Worm (Caenorhabditis elegans): ENCODE results near the gene Y43F8B.29.

Gene Y43F8B.29

ce11 chrV:19477852-19478251, 13.6 kb upstream of the Y43F8B.29 start, which contains the start of gene Y43F8B.9:
Gene Y43F8B.9, plus strand, starts transcription at chrV:19478152.
- TF ChIP-seq him-1 (tag; optimal IDR thresholded peaks at IDR 0.05), result no peak
- no peak for TF ChIP-seq W03F9.2 (tag; optimal IDR thresholded peaks at IDR 0.05)
- no peak for TF ChIP-seq dao-5 (tag; optimal IDR thresholded peaks at IDR 0.05)

ce11 chrV:19482535-19482934, 8.9 kb upstream of the Y43F8B.29 start, which contains the start of gene Y43F8B.22:
Gene Y43F8B.22, plus strand, starts transcription at chrV:19482835.
- TF ChIP-seq him-1 (tag; optimal IDR thresholded peaks at IDR 0.05) (no peak), dao-5 (tag; optimal IDR thresholded peaks at IDR 0.05) (no peak), W03F9.2 (tag; optimal IDR thresholded peaks at IDR 0.05) (no peak)

ce11 chrV:19484507-19484906, 6.9 kb upstream of the Y43F8B.29 start, which contains the start of gene Y43F8B.17:
Gene Y43F8B.17, plus strand, starts transcription at chrV:19484721.
- TF ChIP-seq dao-5 (tag; optimal IDR thresholded peaks at IDR 0.05) (no peak), W03F9.2 (tag; optimal IDR thresholded peaks at IDR 0.05) (no peak), him-1 (tag; optimal IDR thresholded peaks at IDR 0.05) (no peak)

ce11 chrV:19485261-19485660, 6.1 kb upstream of the Y43F8B.29 start, which contains the start of gene Y43F8B.28:
Gene Y43F8B.28, plus strand, starts transcription at chrV:19485319.
- TF ChIP-seq him-1 (tag; optimal IDR thresholded peaks at IDR 0.05) (no peak), W03F9.2 (tag; optimal IDR thresholded peaks at IDR 0.05) (no peak), dao-5 (tag; optimal IDR thresholded peaks at IDR 0.05) (no peak)

ce11 chrV:19485690-19486089, 5.7 kb upstream of the Y43F8B.29 start, which contains the start of gene Y43F8B.18:
Gene Y43F8B.18, plus strand, starts transcription at chrV:19485990.
- TF ChIP-seq him-1 (tag; optimal IDR thresholded peaks at IDR 0.05) (no peak), dao-5 (tag; optimal IDR thresholded peaks at IDR 0.05) (no peak), W03F9.2 (tag; optimal IDR thresholded peaks at IDR 0.05) (no peak)

ce11 chrV:19490461-19490860, 941 bp upstream of the Y43F8B.29 start, which contains the start of gene Y43F8B.7:
Gene Y43F8B.7, plus strand, starts transcription at chrV:19490761.
- TF ChIP-seq dao-5 (tag; optimal IDR thresholded peaks at IDR 0.05) (no peak), W03F9.2 (tag; optimal IDR thresholded peaks at IDR 0.05) (no peak), him-1 (tag; optimal IDR thresholded peaks at IDR 0.05) (no peak)

ce11 chrV:19495145-19495544, 3.7 kb downstream of the Y43F8B.29 start:
- TF ChIP-seq dao-5 (tag; optimal IDR thresholded peaks at IDR 0.05), result no peak
- TF ChIP-seq W03F9.2 (tag; optimal IDR thresholded peaks at IDR 0.05), result no peak
- no peak for TF ChIP-seq him-1 (tag; optimal IDR thresholded peaks at IDR 0.05)

- no peak for TF ChIP-seq him-1 (tag; optimal IDR thresholded peaks at IDR 0.05)
- no peak for TF ChIP-seq dao-5 (tag; optimal IDR thresholded peaks at IDR 0.05)
- TF ChIP-seq W03F9.2 (tag; optimal IDR thresholded peaks at IDR 0.05), result no peak
Measured at ce11 chrV:19495587-19495986, 4.2 kb downstream of the Y43F8B.29 start, which contains the start of gene scl-21. Gene scl-21, minus strand, starts transcription at chrV:19495687.

ce11 chrV:19497087-19497486, 5.7 kb downstream of the Y43F8B.29 start:
- TF ChIP-seq him-1 (tag; optimal IDR thresholded peaks at IDR 0.05) (no peak), dao-5 (tag; optimal IDR thresholded peaks at IDR 0.05) (no peak), W03F9.2 (tag; optimal IDR thresholded peaks at IDR 0.05) (no peak)

- TF ChIP-seq him-1 (tag; optimal IDR thresholded peaks at IDR 0.05), result no peak
Measured at ce11 chrV:19501389-19501788, 10.0 kb downstream of the Y43F8B.29 start.

ce11 chrV:19502579-19503151, 11.3 kb downstream of the Y43F8B.29 start, which contains the start of gene Y43F8B.3:
Gene Y43F8B.3, plus strand, starts transcription at chrV:19503101.
- TF ChIP-seq dao-5 (tag; optimal IDR thresholded peaks at IDR 0.05) (no peak), W03F9.2 (tag; optimal IDR thresholded peaks at IDR 0.05) (no peak), him-1 (tag; optimal IDR thresholded peaks at IDR 0.05) (no peak)

- TF ChIP-seq W03F9.2 (tag; optimal IDR thresholded peaks at IDR 0.05), result no peak
- TF ChIP-seq him-1 (tag; optimal IDR thresholded peaks at IDR 0.05), result no peak
- TF ChIP-seq dao-5 (tag; optimal IDR thresholded peaks at IDR 0.05), result no peak
Measured at ce11 chrV:19509061-19509460, 17.7 kb downstream of the Y43F8B.29 start.

ce11 chrV:19510352-19510751, 18.9 kb downstream of the Y43F8B.29 start:
- TF ChIP-seq W03F9.2 (tag; optimal IDR thresholded peaks at IDR 0.05), result no peak
- TF ChIP-seq dao-5 (tag; optimal IDR thresholded peaks at IDR 0.05), result no peak
- TF ChIP-seq him-1 (tag; optimal IDR thresholded peaks at IDR 0.05), result no peak

- TF ChIP-seq dao-5 (tag; optimal IDR thresholded peaks at IDR 0.05) (no peak), him-1 (tag; optimal IDR thresholded peaks at IDR 0.05) (no peak), W03F9.2 (tag; optimal IDR thresholded peaks at IDR 0.05) (no peak)
Measured at ce11 chrV:19510925-19511324, 19.5 kb downstream of the Y43F8B.29 start.
